Worm (Caenorhabditis elegans): ENCODE measurements around the gene F44B9.9.

F44B9.9 gene

DNA sequence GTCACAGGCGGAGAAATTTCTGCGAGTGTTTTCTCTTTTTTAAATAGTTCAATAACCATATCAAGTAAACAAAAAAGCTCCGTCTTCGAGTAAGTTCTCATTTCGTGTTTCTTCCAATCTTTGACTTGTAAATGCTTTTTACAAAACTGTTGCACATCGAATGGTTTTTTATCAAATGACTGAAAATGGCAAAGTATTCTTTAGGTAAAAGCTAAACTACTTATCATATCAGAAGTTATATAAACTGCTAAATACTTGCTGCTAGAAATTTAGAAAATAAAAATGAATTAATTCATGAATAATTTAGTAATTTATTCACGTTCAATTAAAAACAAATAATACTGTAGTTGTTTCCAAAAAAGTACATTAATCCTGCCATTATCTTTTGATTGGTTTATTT, at the start of gene F44B9.9:
F44B9.9 (minus strand) TSS at position 101 of the 400 bp plus-strand sequence.
- TF ChIP-seq mdt-29 (GFP tag; IDR thresholded peaks at IDR 0.05) (no peak), lir-3 (tag; optimal IDR thresholded peaks at IDR 0.05) (no peak), tra-1 (GFP tag; IDR thresholded peaks at IDR 0.05) (no peak), lin-38 (GFP tag; IDR thresholded peaks at IDR 0.05) (no peak), lsy-2 (tag; optimal IDR thresholded peaks at IDR 0.05) (no peak), nhr-76 (tag; optimal IDR thresholded peaks at IDR 0.05) (no peak)

DNA sequence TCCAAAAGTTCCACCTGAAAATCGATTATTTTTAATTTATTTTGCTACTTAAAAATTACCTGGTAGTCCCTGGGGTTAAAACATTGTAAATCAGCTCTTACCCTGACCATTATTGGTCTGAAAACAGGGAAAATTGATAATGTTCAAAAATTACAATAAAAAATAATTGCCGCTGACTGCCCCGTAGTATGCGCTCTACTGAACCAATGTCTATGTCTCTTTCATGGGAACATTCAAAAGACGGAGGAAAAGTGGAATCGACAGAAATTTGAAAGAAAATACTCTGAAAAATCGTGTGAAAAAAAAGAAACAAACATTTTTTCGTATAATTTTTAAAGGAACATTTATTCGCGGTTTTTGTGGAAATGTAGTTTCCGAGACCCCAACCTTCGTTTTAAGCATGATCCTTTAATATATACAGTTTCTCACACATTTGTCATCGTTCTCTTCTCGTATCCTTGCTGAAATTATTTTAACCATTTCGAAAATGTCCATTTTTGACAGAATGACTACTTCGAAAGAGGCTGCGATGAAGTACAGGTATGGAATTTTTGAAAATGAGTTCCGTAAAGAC, 49.4 kb upstream of the F44B9.9 start, which contains the start of the genes dcr-1 and apc-2:
dcr-1 (minus strand) TSS at position 117 of the 574 bp plus-strand sequence.
apc-2 (plus strand) TSS at position 465 of the 574 bp plus-strand sequence.
- TF ChIP-seq nhr-42 (GFP tag; IDR thresholded peaks at IDR 0.05) (no peak), nhr-28 (tag; optimal IDR thresholded peaks at IDR 0.05) (peak; percentile 10), nhr-6 (tag; optimal IDR thresholded peaks at IDR 0.05) (no peak), dpl-1 (GFP tag; optimal IDR thresholded peaks at IDR 0.05) (peak; percentile 37), lin-39 (tag; optimal IDR thresholded peaks at IDR 0.05) (no peak)

DNA sequence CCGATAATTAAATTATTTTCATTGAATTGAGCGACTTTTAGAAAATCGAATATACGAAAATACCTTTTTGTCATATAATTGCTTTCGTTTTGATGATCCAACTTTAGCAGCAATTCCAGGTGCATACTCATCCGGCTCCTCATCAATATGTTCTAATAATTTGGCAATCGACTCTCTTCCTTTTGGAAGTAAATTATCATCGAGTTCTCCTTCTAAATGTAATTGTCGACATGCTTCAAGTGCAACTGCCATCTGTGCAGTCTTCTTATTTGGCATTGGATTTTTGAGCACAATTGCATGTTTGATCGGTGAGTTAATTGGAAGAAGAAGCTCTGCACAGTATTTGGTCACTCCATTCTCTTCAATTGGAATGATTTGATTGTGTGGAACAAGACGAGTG, 46.3 kb upstream of the F44B9.9 start:
- TF ChIP-seq ceh-20 (GFP tag; IDR thresholded peaks at IDR 0.05), result no peak
- peak in 1 of 2 experiments; percentile 97 for TF ChIP-seq unc-62 (GFP tag; optimal IDR thresholded peaks at IDR 0.05 in 1 of 2)
- no peak for TF ChIP-seq unc-62 (tag; optimal IDR thresholded peaks at IDR 0.05)

- TF ChIP-seq fos-1 (tag; optimal IDR thresholded peaks at IDR 0.05), result no peak
- TF ChIP-seq F26F4.8 (GFP tag; conservative IDR thresholded peaks at IDR 0.05), result peak; percentile 71; the same call in 1 of the 2 replicates
- TF ChIP-seq snpc-4 (tag; optimal IDR thresholded peaks at IDR 0.05), result peak; percentile 39
- no peak for TF ChIP-seq zfp-3 (GFP tag; conservative IDR thresholded peaks at IDR 0.05)
- TF ChIP-seq duxl-1 (tag; optimal IDR thresholded peaks at IDR 0.05; ENCODE audit: poor library complexity), result peak; percentile 14
- peak; percentile 48; the same call in 1 of the 2 replicates for TF ChIP-seq egl-43 (GFP tag; IDR thresholded peaks at IDR 0.05)
- no peak for TF ChIP-seq dmd-9 (GFP tag; IDR thresholded peaks at IDR 0.05)
- TF ChIP-seq lim-7 (GFP tag; IDR thresholded peaks at IDR 0.05), result peak; percentile 50; the same call in 1 of the 2 replicates
- no peak for TF ChIP-seq spr-1 (tag; optimal IDR thresholded peaks at IDR 0.05)
- TF ChIP-seq nhr-111 (GFP tag; optimal IDR thresholded peaks at IDR 0.05), result no peak
- TF ChIP-seq D1046.2 (GFP tag; IDR thresholded peaks at IDR 0.05), result 0 out of 2 replicates have a peak, but pooled peaks have one; percentile 53
- TF ChIP-seq php-3 (GFP tag; IDR thresholded peaks at IDR 0.05), result no peak
- no peak for TF ChIP-seq dmd-6 (GFP tag; IDR thresholded peaks at IDR 0.05)
- TF ChIP-seq nhr-25 (tag; optimal IDR thresholded peaks at IDR 0.05; ENCODE audit: borderline replicate concordance, insufficient read depth), result no peak
- TF ChIP-seq daf-19 (GFP tag; conservative IDR thresholded peaks at IDR 0.05), result no peak
- 0 out of 2 replicates have a peak, but pooled peaks have one; percentile 41 for TF ChIP-seq Y105C5A.15 (GFP tag; IDR thresholded peaks at IDR 0.05)
- peak in 1 of 2 experiments; percentile 95 for TF ChIP-seq unc-62 (GFP tag; optimal IDR thresholded peaks at IDR 0.05 in 1 of 2)
- TF ChIP-seq unc-62 (tag; optimal IDR thresholded peaks at IDR 0.05), result no peak
- peak; percentile 55 for TF ChIP-seq mes-2 (tag; optimal IDR thresholded peaks at IDR 0.05; ENCODE audit: poor library complexity, severe bottlenecking)
- TF ChIP-seq nhr-28 (tag; optimal IDR thresholded peaks at IDR 0.05), result no peak
- TF ChIP-seq arid-1 (GFP tag; conservative IDR thresholded peaks at IDR 0.05), result 0 out of 2 replicates have a peak, but pooled peaks have one; percentile 23
- no peak for TF ChIP-seq nhr-42 (GFP tag; IDR thresholded peaks at IDR 0.05)
- no peak for TF ChIP-seq tra-1 (GFP tag; IDR thresholded peaks at IDR 0.05)
- TF ChIP-seq ctbp-1 (GFP tag; IDR thresholded peaks at IDR 0.05), result no peak
- TF ChIP-seq zip-11 (GFP tag; IDR thresholded peaks at IDR 0.05), result no peak
- TF ChIP-seq vab-7 (GFP tag; IDR thresholded peaks at IDR 0.05), result peak; percentile 38; the same call in 1 of the 2 replicates
- TF ChIP-seq Y5F2A.4 (GFP tag; optimal IDR thresholded peaks at IDR 0.05), result no peak
- no peak for TF ChIP-seq T26A8.4 (GFP tag; IDR thresholded peaks at IDR 0.05)
- TF ChIP-seq T20F7.1 (GFP tag; optimal IDR thresholded peaks at IDR 0.05), result no peak
- 0 out of 2 replicates have a peak, but pooled peaks have one; percentile 57 for TF ChIP-seq dmd-8 (GFP tag; IDR thresholded peaks at IDR 0.05)
- 0 out of 2 replicates have a peak, but pooled peaks have one; percentile 28 for TF ChIP-seq Y48G9A.11 (GFP tag; IDR thresholded peaks at IDR 0.05)
- 0 out of 4 replicates have a peak, but pooled peaks have one; percentile 10 to 15 for TF ChIP-seq madf-5 (GFP tag; IDR thresholded peaks at IDR 0.05)
- no peak for TF ChIP-seq lsy-2 (tag; optimal IDR thresholded peaks at IDR 0.05)
- TF ChIP-seq lin-39 (tag; optimal IDR thresholded peaks at IDR 0.05), result no peak
- no peak for TF ChIP-seq hlh-11 (tag; optimal IDR thresholded peaks at IDR 0.05)
- TF ChIP-seq F44E2.7 (GFP tag; IDR thresholded peaks at IDR 0.05), result no peak
Observed at ce11 chrIII:8069206-8069605, 38.3 kb upstream of the F44B9.9 start.
